Worm (Caenorhabditis elegans) whole organism, L4 larva: ENCODE results near the gene F48F5.6.

Experiments used
- F44E2.7 ChIP-seq: fragments of 200-800 bp; sonication (Bioruptor generic); IDR thresholded peaks from 2 replicates; pipeline ENCODE4 v2.1.2; 2022; ENCODE audit warnings: missing genetic modification characterization, missing compliant biosample characterization
- T20F7.1 ChIP-seq: fragments of 200-800 bp; sonication (Bioruptor generic); optimal IDR thresholded peaks from 2 replicates; lab custom pipeline; 2018; ENCODE audit warnings: mild to moderate bottlenecking, missing genetic modification characterization, missing compliant biosample characterization
- T26A8.4 ChIP-seq: fragments of 200-800 bp; sonication (Bioruptor generic); IDR thresholded peaks from 2 replicates; pipeline ENCODE4 v1.3.6; 2022; ENCODE audit warnings: missing genetic modification characterization, missing compliant biosample characterization
- Y48G9A.11 ChIP-seq: fragments of 200-800 bp; sonication (Bioruptor generic); IDR thresholded peaks from 2 replicates; pipeline ENCODE4 v1.3.6; 2022; ENCODE audit warnings: missing genetic modification reagents, missing genetic modification characterization, missing compliant biosample characterization
- aha-1 ChIP-seq: fragments of 150-350 bp; peaks from one replicate; lab custom pipeline; 2014; ENCODE audit warnings: missing biosample characterization, missing genetic modification characterization
- attf-4 ChIP-seq: sonication (generic microtip); optimal IDR thresholded peaks from 3 replicates; lab custom pipeline; 2017; ENCODE audit warnings: missing biosample characterization, missing genetic modification characterization
- ceh-28 ChIP-seq: fragments of 150-350 bp; optimal IDR thresholded peaks from 2 replicates; lab custom pipeline; 2014; ENCODE audit warnings: missing biosample characterization, missing genetic modification reagents, missing genetic modification characterization
- ceh-44 ChIP-seq: fragments of 200-800 bp; sonication (Bioruptor generic); IDR thresholded peaks from 2 replicates; pipeline ENCODE4 v1.3.6; 2022; ENCODE audit warnings: missing genetic modification reagents, missing genetic modification characterization, missing compliant biosample characterization
- ces-1 ChIP-seq: fragments of 150-350 bp; sonication (generic microtip); optimal IDR thresholded peaks from 4 replicates; lab custom pipeline; 2014; ENCODE audit warnings: missing biosample characterization, missing genetic modification reagents, missing genetic modification characterization
- cey-2 ChIP-seq: sonication (generic microtip); optimal IDR thresholded peaks from 3 replicates; lab custom pipeline; 2017; ENCODE audit warnings: missing genetic modification characterization, mild to moderate bottlenecking, missing compliant biosample characterization, antibody characterized with exemption, borderline replicate concordance; ENCODE audit not compliant: insufficient read depth
- daf-16 ChIP-seq, 3 experiments: sonication (generic microtip); optimal IDR thresholded peaks; 2 replicates each; lab custom pipeline; 2016 to 2017; ENCODE audit warnings: missing genetic modification characterization in 3 of 3, missing genetic modification reagents in 3 of 3, mild to moderate bottlenecking in 2 of 3, missing compliant biosample characterization in 2 of 3, missing biosample characterization in 1 of 3, moderate library complexity in 1 of 3
- dmd-6 ChIP-seq: fragments of 200-800 bp; sonication (Bioruptor generic); IDR thresholded peaks from 2 replicates; pipeline ENCODE4 v1.3.6; 2022; ENCODE audit warnings: missing genetic modification reagents, missing genetic modification characterization, missing compliant biosample characterization
- dmd-8 ChIP-seq: fragments of 200-800 bp; sonication (Bioruptor generic); IDR thresholded peaks from 2 replicates; pipeline ENCODE4 v1.3.6; 2022; ENCODE audit warnings: missing genetic modification characterization, missing compliant biosample characterization
- duxl-1 ChIP-seq: sonication (generic microtip); optimal IDR thresholded peaks from 2 replicates; lab custom pipeline; 2016; ENCODE audit warnings: mild to moderate bottlenecking, missing genetic modification characterization, moderate library complexity, missing compliant biosample characterization; ENCODE audit not compliant: poor library complexity
- dve-1 ChIP-seq: sonication (generic microtip); optimal IDR thresholded peaks from 2 replicates; lab custom pipeline; 2017; ENCODE audit warnings: antibody characterized with exemption, mild to moderate bottlenecking, missing genetic modification characterization, missing compliant biosample characterization; ENCODE audit not compliant: insufficient read depth
- hif-1 ChIP-seq, 2 experiments: sonication (generic microtip); optimal IDR thresholded peaks; 2 replicates each; lab custom pipeline; 2016 to 2017; ENCODE audit warnings: missing compliant biosample characterization in 2 of 2, missing genetic modification characterization in 2 of 2, missing genetic modification reagents in 2 of 2, missing genotype in 2 of 2, mild to moderate bottlenecking in 1 of 2
- hlh-11 ChIP-seq: fragments of 200-800 bp; sonication (Bioruptor generic); optimal IDR thresholded peaks from 2 replicates; lab custom pipeline; 2018; ENCODE audit warnings: mild to moderate bottlenecking, missing genetic modification characterization, missing compliant biosample characterization
- hlh-30 ChIP-seq: sonication (generic microtip); optimal IDR thresholded peaks from 2 replicates; lab custom pipeline; 2017; ENCODE audit warnings: antibody characterized with exemption, mild to moderate bottlenecking, missing genetic modification characterization, missing compliant biosample characterization; ENCODE audit not compliant: insufficient read depth
- hmg-1.1 ChIP-seq: fragments of 200-800 bp; sonication (Bioruptor generic); IDR thresholded peaks from 2 replicates; pipeline ENCODE4 v1.3.6; 2022; ENCODE audit warnings: missing genetic modification reagents, missing genetic modification characterization, missing compliant biosample characterization
- lim-7 ChIP-seq: fragments of 200-800 bp; sonication (Bioruptor generic); IDR thresholded peaks from 2 replicates; pipeline ENCODE4 v1.3.6; 2022; ENCODE audit warnings: missing genetic modification characterization, missing compliant biosample characterization
- lin-29 ChIP-seq: fragments of 200-800 bp; sonication (Bioruptor generic); IDR thresholded peaks from 2 replicates; pipeline ENCODE4 v1.3.6; 2022; ENCODE audit warnings: missing genetic modification reagents, missing genetic modification characterization, missing compliant biosample characterization
- lin-38 ChIP-seq: fragments of 200-800 bp; sonication (Bioruptor generic); IDR thresholded peaks from 2 replicates; pipeline ENCODE4 v1.3.6; 2022; ENCODE audit warnings: missing genetic modification reagents, missing genetic modification characterization, missing compliant biosample characterization
- lin-39 ChIP-seq: fragments of 150-350 bp; optimal IDR thresholded peaks from 2 replicates; lab custom pipeline; 2014; ENCODE audit warnings: missing biosample characterization, missing genetic modification reagents, missing genetic modification characterization
- mdl-1 ChIP-seq, 2 experiments: fragments of 150-350 bp in 1 of 2; sonication (generic microtip) in 1 of 2; optimal IDR thresholded peaks; 2 replicates each; lab custom pipeline; 2014 to 2017; ENCODE audit warnings: missing biosample characterization in 2 of 2, missing genetic modification characterization in 2 of 2
- mdt-29 ChIP-seq: fragments of 200-800 bp; sonication (Bioruptor generic); IDR thresholded peaks from 2 replicates; pipeline ENCODE4 v1.3.6; 2022; ENCODE audit warnings: missing genetic modification reagents, missing genetic modification characterization, missing compliant biosample characterization
- mep-1 ChIP-seq: fragments of 150-350 bp; sonication (generic microtip); optimal IDR thresholded peaks from 3 replicates; lab custom pipeline; 2014; ENCODE audit warnings: missing biosample characterization, missing genetic modification characterization
- mes-2 ChIP-seq: sonication (generic microtip); optimal IDR thresholded peaks from 2 replicates; lab custom pipeline; 2016; ENCODE audit warnings: missing genotype, mild to moderate bottlenecking, missing genetic modification characterization, missing compliant biosample characterization; ENCODE audit not compliant: poor library complexity, severe bottlenecking
- mxl-2 ChIP-seq: fragments of 200-800 bp; sonication (Bioruptor generic); conservative IDR thresholded peaks from 2 replicates; pipeline ENCODE4 v1.3.6; 2022; ENCODE audit warnings: missing genetic modification reagents, missing genetic modification characterization, missing compliant biosample characterization
- nhr-10 ChIP-seq: fragments of 150-350 bp; optimal IDR thresholded peaks from 2 replicates; lab custom pipeline; 2014; ENCODE audit warnings: missing biosample characterization, missing genetic modification characterization
- nhr-102 ChIP-seq: sonication (generic microtip); optimal IDR thresholded peaks from 2 replicates; lab custom pipeline; 2016; ENCODE audit warnings: mild to moderate bottlenecking, missing genetic modification characterization, moderate library complexity, missing compliant biosample characterization
- nhr-11 ChIP-seq: fragments of 150-350 bp; optimal IDR thresholded peaks from 2 replicates; lab custom pipeline; 2014; ENCODE audit warnings: missing biosample characterization, missing genetic modification characterization
- nhr-28 ChIP-seq: fragments of 150-350 bp; optimal IDR thresholded peaks from 2 replicates; lab custom pipeline; 2014; ENCODE audit warnings: missing biosample characterization, missing genetic modification characterization
- nhr-41 ChIP-seq: fragments of 200-800 bp; sonication (Bioruptor generic); IDR thresholded peaks from 2 replicates; pipeline ENCODE4 v1.3.6; 2022; ENCODE audit warnings: missing genetic modification reagents, missing genetic modification characterization, missing compliant biosample characterization
- nhr-76 ChIP-seq: fragments of 150-350 bp; optimal IDR thresholded peaks from 2 replicates; lab custom pipeline; 2014; ENCODE audit warnings: missing biosample characterization, missing genetic modification characterization
- php-3 ChIP-seq: fragments of 200-800 bp; sonication (Bioruptor generic); IDR thresholded peaks from 2 replicates; pipeline ENCODE4 v1.3.6; 2022; ENCODE audit warnings: missing genetic modification reagents, missing genetic modification characterization, missing compliant biosample characterization
- rbr-2 ChIP-seq: sonication (generic microtip); optimal IDR thresholded peaks from 2 replicates; lab custom pipeline; 2016; ENCODE audit warnings: missing genotype, missing genetic modification characterization, missing compliant biosample characterization
- sdz-12 ChIP-seq: fragments of 200-800 bp; sonication (Bioruptor generic); optimal IDR thresholded peaks from 2 replicates; lab custom pipeline; 2018; ENCODE audit warnings: mild to moderate bottlenecking, missing genetic modification characterization, missing compliant biosample characterization
- snpc-1.2 ChIP-seq: fragments of 200-800 bp; sonication (Bioruptor generic); IDR thresholded peaks from 2 replicates; pipeline ENCODE4 v1.3.6; 2022; ENCODE audit warnings: missing genetic modification reagents, missing genetic modification characterization, missing compliant biosample characterization
- spr-3 ChIP-seq: fragments of 200-800 bp; sonication (Bioruptor generic); optimal IDR thresholded peaks from 2 replicates; lab custom pipeline; 2018; ENCODE audit warnings: mild to moderate bottlenecking, missing genetic modification characterization, missing compliant biosample characterization
- unc-130 ChIP-seq: sonication (generic microtip); optimal IDR thresholded peaks from 2 replicates; lab custom pipeline; 2016; ENCODE audit warnings: missing genetic modification reagents, missing genetic modification characterization, missing compliant biosample characterization
- unc-62 ChIP-seq, 3 experiments: fragments of 150-350 bp in 1 of 3; sonication (generic microtip); optimal IDR thresholded peaks in 2 of 3; peaks in 1 of 3; 1 replicate in 1 of 3; 2 replicates in 2 of 3; lab custom pipeline; 2014 to 2017; ENCODE audit warnings: missing biosample characterization in 3 of 3, missing genetic modification characterization in 3 of 3, missing genetic modification reagents in 3 of 3, missing genotype in 1 of 3
- ztf-7 ChIP-seq: fragments of 150-350 bp; optimal IDR thresholded peaks from 2 replicates; lab custom pipeline; 2014; ENCODE audit warnings: missing biosample characterization, missing genetic modification characterization

F48F5.6 gene

ce11 chrV:20417809-20418208 lies 35.2 kb downstream of the F48F5.6 start (continued):
- TF ChIP-seq snpc-1.2, result no peak
- TF ChIP-seq T26A8.4 (GFP tag; lab: Robert Waterston, UW), result no peak
- TF ChIP-seq lin-38 (GFP tag; lab: Robert Waterston, UW), result no peak
- no peak for TF ChIP-seq dmd-8
- TF ChIP-seq nhr-10 (tag; lab: Kevin White, UChicago), result no peak
- no peak for TF ChIP-seq spr-3 (GFP tag; lab: Kevin White, UChicago)
- no peak; the same call in 1 of the 2 replicates for TF ChIP-seq hmg-1.1 (GFP tag; lab: Robert Waterston, UW)
- no peak for TF ChIP-seq mxl-2 (GFP tag; lab: Robert Waterston, UW)
- TF ChIP-seq attf-4, result no peak
- no peak for TF ChIP-seq ceh-28 (tag; lab: Kevin White, UChicago)
- no peak for TF ChIP-seq lin-39
- TF ChIP-seq lim-7 (GFP tag; lab: Robert Waterston, UW), result no peak
- no peak for TF ChIP-seq mdt-29 (GFP tag; lab: Robert Waterston, UW)

ce11 chrV:20416790-20417189 lies 36.2 kb downstream of the F48F5.6 start:
- TF ChIP-seq mep-1 (tag; lab: Kevin White, UChicago) (no peak), ces-1 (GFP tag; lab: Kevin White, UChicago) (no peak), hlh-30 (tag; lab: Kevin White, UChicago) (peak; percentile 36), nhr-11 (no peak), spr-3 (GFP tag; lab: Kevin White, UChicago) (no peak), mdl-1 (tag; optimal IDR thresholded peaks at IDR 0.05; lab: Kevin White, UChicago) (peak in 1 of 2 experiments; percentile 27), php-3 (peak; percentile 78), ztf-7 (tag; lab: Kevin White, UChicago) (no peak), dmd-6 (peak; percentile 24; the same call in 1 of the 2 replicates), hlh-11 (tag; lab: Kevin White, UChicago) (peak; percentile 63), dve-1 (tag; lab: Kevin White, UChicago) (peak; percentile 49), unc-62 (GFP tag; optimal IDR thresholded peaks at IDR 0.05 in 1 of 2; lab: Kevin White, UChicago) (peak in 1 of 2 experiments; percentile 52), unc-62 (tag; optimal IDR thresholded peaks at IDR 0.05; lab: Kevin White, UChicago) (no peak), nhr-28 (tag; lab: Kevin White, UChicago) (peak; percentile 21), daf-16 (GFP tag; optimal IDR thresholded peaks at IDR 0.05; lab: Kevin White, UChicago) (no peak), daf-16 (tag; optimal IDR thresholded peaks at IDR 0.05; lab: Kevin White, UChicago) (peak; percentile 84)

ce11 chrV:20416335-20416734 lies 36.6 kb downstream of the F48F5.6 start:
- TF ChIP-seq aha-1 (tag; lab: Kevin White, UChicago) (peak; percentile 75), ztf-7 (tag; lab: Kevin White, UChicago) (no peak)

- TF ChIP-seq F44E2.7 (GFP tag; lab: Robert Waterston, UW) (no peak), mes-2 (tag; lab: Kevin White, UChicago) (no peak), unc-130 (GFP tag; lab: Kevin White, UChicago) (no peak), unc-62 (GFP tag; optimal IDR thresholded peaks at IDR 0.05 in 1 of 2; lab: Kevin White, UChicago) (peak in 1 of 2 experiments; percentile 73), unc-62 (tag; optimal IDR thresholded peaks at IDR 0.05; lab: Kevin White, UChicago) (no peak), T20F7.1 (no peak), Y48G9A.11 (no peak), ztf-7 (tag; lab: Kevin White, UChicago) (no peak), duxl-1 (no peak), nhr-41 (GFP tag; lab: Robert Waterston, UW) (no peak), nhr-76 (tag; lab: Kevin White, UChicago) (no peak), hif-1 (tag; optimal IDR thresholded peaks at IDR 0.05; lab: Kevin White, UChicago) (no peak), T26A8.4 (GFP tag; lab: Robert Waterston, UW) (no peak), nhr-102 (tag; lab: Kevin White, UChicago) (no peak), ceh-28 (tag; lab: Kevin White, UChicago) (no peak), ceh-44 (GFP tag; lab: Robert Waterston, UW) (no peak), nhr-10 (tag; lab: Kevin White, UChicago) (no peak), rbr-2 (no peak), nhr-11 (no peak), ces-1 (GFP tag; lab: Kevin White, UChicago) (no peak), cey-2 (tag; lab: Kevin White, UChicago) (no peak), sdz-12 (GFP tag; lab: Kevin White, UChicago) (no peak), lin-29 (no peak), daf-16 (GFP tag; optimal IDR thresholded peaks at IDR 0.05; lab: Kevin White, UChicago) (no peak), daf-16 (tag; optimal IDR thresholded peaks at IDR 0.05; lab: Kevin White, UChicago) (peak; percentile 26), hmg-1.1 (GFP tag; lab: Robert Waterston, UW) (0 out of 2 replicates have a peak, but pooled peaks have one; percentile 29)
These were observed 37.6 kb downstream of the F48F5.6 start for ce11 chrV:20415415-20415814.
